Fruit fly (Drosophila melanogaster): ENCODE results near the gene CG14297.

Gene CG14297

dm6 chr3R:18914594-18915275 is 16.8 kb downstream of the CG14297 start, which contains the start of gene Xrp1 (continued):
- TF ChIP-seq Rx (GFP tag; IDR thresholded peaks at IDR 0.05) = no peak
- no peak for TF ChIP-seq CG30403 (GFP tag; optimal IDR thresholded peaks at IDR 0.05)
- TF ChIP-seq bsh (GFP tag; optimal IDR thresholded peaks at IDR 0.05) = no peak
- TF ChIP-seq cg (GFP tag; optimal IDR thresholded peaks at IDR 0.05) = peak; percentile 52
- TF ChIP-seq Gsc (GFP tag; IDR thresholded peaks at IDR 0.05) = no peak
- no peak for TF ChIP-seq Dref (GFP tag; IDR thresholded peaks at IDR 0.05)
- 0 out of 3 replicates have a peak, but pooled peaks have one; percentile 8 for TF ChIP-seq z (GFP tag; IDR thresholded peaks at IDR 0.05)
- peak; percentile 46 for TF ChIP-seq mam (GFP tag; optimal IDR thresholded peaks at IDR 0.05)
- TF ChIP-seq CG14441 (GFP tag; IDR thresholded peaks at IDR 0.05) = peak; percentile 22; the same call in 1 of the 2 replicates
- TF ChIP-seq chif (GFP tag; optimal IDR thresholded peaks at IDR 0.05) = no peak
- TF ChIP-seq NFAT (GFP tag; IDR thresholded peaks at IDR 0.05) = 0 out of 2 replicates have a peak, but pooled peaks have one; percentile 26
- TF ChIP-seq insv (GFP tag; optimal IDR thresholded peaks at IDR 0.05) = no peak
- no peak for TF ChIP-seq CG1792 (GFP tag; optimal IDR thresholded peaks at IDR 0.05)
- TF ChIP-seq Trl (optimal IDR thresholded peaks at IDR 0.05) = peak in 1 of 2 experiments; percentile 20
- no peak for TF ChIP-seq Trl (GFP tag; optimal IDR thresholded peaks at IDR 0.05)
- peak; percentile 10 for TF ChIP-seq gem (tag; optimal IDR thresholded peaks at IDR 0.05)
- no peak for TF ChIP-seq gsb (GFP tag; IDR thresholded peaks at IDR 0.05)
- no peak for TF ChIP-seq cad (GFP tag; optimal IDR thresholded peaks at IDR 0.05)
- TF ChIP-seq dimm (GFP tag; IDR thresholded peaks at IDR 0.05) = no peak
- TF ChIP-seq dpn (GFP tag; optimal IDR thresholded peaks at IDR 0.05) = peak in 1 of 2 experiments; percentile 23
- no peak for TF ChIP-seq bowl (GFP tag; IDR thresholded peaks at IDR 0.05)
- TF ChIP-seq CG2116 (GFP tag; optimal IDR thresholded peaks at IDR 0.05) = no peak
- TF ChIP-seq TFAM (GFP tag; optimal IDR thresholded peaks at IDR 0.05) = no peak
- TF ChIP-seq nom (GFP tag; optimal IDR thresholded peaks at IDR 0.05) = peak; percentile 41
- no peak for TF ChIP-seq Elba2 (GFP tag; optimal IDR thresholded peaks at IDR 0.05)
- TF ChIP-seq pros (GFP tag; optimal IDR thresholded peaks at IDR 0.05) = peak; percentile 25
- no peak for TF ChIP-seq CG8359 (GFP tag; optimal IDR thresholded peaks at IDR 0.05; ENCODE audit: borderline replicate concordance)
- TF ChIP-seq NfI (GFP tag; optimal IDR thresholded peaks at IDR 0.05) = peak; percentile 17
- no peak for TF ChIP-seq NC2α (GFP tag; optimal IDR thresholded peaks at IDR 0.05)
- no peak for TF ChIP-seq jigr1 (GFP tag; IDR thresholded peaks at IDR 0.05)
- peak; percentile 43 for TF ChIP-seq lab (GFP tag; optimal IDR thresholded peaks at IDR 0.05)
- TF ChIP-seq CrebB (tag; optimal IDR thresholded peaks at IDR 0.05) = no peak
- no peak for TF ChIP-seq tap (tag; optimal IDR thresholded peaks at IDR 0.05)
- no peak for TF ChIP-seq wek (GFP tag; optimal IDR thresholded peaks at IDR 0.05)
- no peak for TF ChIP-seq CG11093 (GFP tag; IDR thresholded peaks at IDR 0.05)
- peak; percentile 45; the same call in 1 of the 3 replicates for TF ChIP-seq ase (GFP tag; IDR thresholded peaks at IDR 0.05)
- TF ChIP-seq CoRest (tag; optimal IDR thresholded peaks at IDR 0.05) = no peak
- TF ChIP-seq btn (GFP tag; optimal IDR thresholded peaks at IDR 0.05) = no peak
- peak; percentile 47; the same call in 1 of the 2 replicates for TF ChIP-seq ranshi (GFP tag; IDR thresholded peaks at IDR 0.05)
- TF ChIP-seq CG6854 (GFP tag; optimal IDR thresholded peaks at IDR 0.05) = no peak
- peak; percentile 28 for TF ChIP-seq sens (GFP tag)
- peak; percentile 5 for TF ChIP-seq CG1603 (tag; optimal IDR thresholded peaks at IDR 0.05)
- no peak for TF ChIP-seq gcm (GFP tag; optimal IDR thresholded peaks at IDR 0.05)
- peak; percentile 57; the same call in 1 of the 3 replicates for TF ChIP-seq CG34422 (GFP tag; IDR thresholded peaks at IDR 0.05)
- no peak for TF ChIP-seq CG4820 (GFP tag; optimal IDR thresholded peaks at IDR 0.05)
- peak; percentile 8 for TF ChIP-seq CG9817 (tag; optimal IDR thresholded peaks at IDR 0.05)
- TF ChIP-seq Nf-YA (GFP tag; IDR thresholded peaks at IDR 0.05) = no peak
- peak; percentile 58; the same call in 1 of the 3 replicates for TF ChIP-seq CG6175 (GFP tag; IDR thresholded peaks at IDR 0.05)
- no peak for TF ChIP-seq D (optimal IDR thresholded peaks at IDR 0.05)
- TF ChIP-seq D (GFP tag; optimal IDR thresholded peaks at IDR 0.05) = no peak
- TF ChIP-seq jumu (GFP tag; optimal IDR thresholded peaks at IDR 0.05) = no peak

All from whole organism, embryonic.